Fruit fly (Drosophila melanogaster): ENCODE data around the gene CG7573.

DNA sequence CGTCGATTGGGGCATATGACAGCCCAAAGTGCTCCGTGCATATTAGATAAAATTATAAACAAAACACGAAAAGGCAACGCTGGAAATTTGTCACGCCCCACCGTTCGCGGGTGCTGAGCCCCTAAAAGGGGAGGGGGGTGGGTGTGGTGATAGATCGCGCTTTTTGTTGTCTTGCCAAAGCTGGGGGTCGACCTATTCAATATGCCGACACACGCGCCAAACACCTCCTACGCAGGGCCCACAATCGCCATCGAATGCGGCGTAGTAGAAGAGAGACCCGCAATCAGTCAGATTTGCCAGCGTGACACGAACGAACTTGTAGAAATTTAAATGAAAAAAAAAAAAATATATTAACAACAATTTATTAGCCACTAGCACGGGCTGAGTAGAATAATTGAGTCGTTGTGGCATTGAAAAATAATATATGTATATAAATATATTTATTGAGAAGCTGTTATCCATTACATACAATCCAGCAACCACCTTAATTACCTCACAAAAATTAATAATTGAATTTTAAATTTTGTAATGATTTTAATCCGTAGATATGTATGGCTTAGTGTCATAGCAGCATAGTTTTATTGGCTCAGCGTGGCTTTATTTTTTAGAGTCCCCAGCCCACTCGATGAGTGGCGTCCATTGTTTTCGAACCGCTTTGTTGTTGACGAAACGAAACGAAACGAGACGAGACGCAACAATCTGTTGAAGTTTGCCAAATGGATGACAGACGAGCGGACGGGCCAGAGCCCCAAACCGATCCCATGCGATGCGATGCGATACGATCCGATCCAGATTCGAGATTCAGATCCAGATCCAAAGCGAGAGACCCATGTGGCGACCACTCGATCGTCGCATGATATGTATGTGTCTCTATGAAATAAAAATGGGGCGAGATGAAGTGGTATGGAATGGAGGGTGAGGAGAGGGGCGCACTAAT, 37.7 kb downstream of the CG7573 start:
- no peak for TF ChIP-seq Camta (GFP tag; optimal IDR thresholded peaks at IDR 0.05)
- peak; percentile 52 for TF ChIP-seq CG7928 (GFP tag; optimal IDR thresholded peaks at IDR 0.05)
- no peak for TF ChIP-seq z (GFP tag; IDR thresholded peaks at IDR 0.05)
- TF ChIP-seq CG17568 (GFP tag; optimal IDR thresholded peaks at IDR 0.05), result peak; percentile 82
- peak; percentile 92 for TF ChIP-seq Ptx1 (GFP tag; IDR thresholded peaks at IDR 0.05)
- peak; percentile 92 for TF ChIP-seq phol (tag; optimal IDR thresholded peaks at IDR 0.05)
- TF ChIP-seq Ravus (GFP tag; IDR thresholded peaks at IDR 0.05), result peak; percentile 73
- TF ChIP-seq CTCF (GFP tag; optimal IDR thresholded peaks at IDR 0.05), result peak; percentile 11
- peak; percentile 87 for TF ChIP-seq CG9215 (GFP tag; IDR thresholded peaks at IDR 0.05)
- no peak for TF ChIP-seq pb (GFP tag; optimal IDR thresholded peaks at IDR 0.05)

All from whole organism, embryonic.